Worm (Caenorhabditis elegans) whole organism, dauer: Measurements from ENCODE around the gene rnh-1.1.

Experiments used
- unc-62 ChIP-seq: sonication (generic microtip); optimal IDR thresholded peaks from 2 replicates; lab custom pipeline; 2017; ENCODE audit warnings: missing biosample characterization, missing genetic modification reagents, missing genetic modification characterization

The rnh-1.1 gene

ce11 chrII:7562616-7563015 is 37.1 kb downstream of the rnh-1.1 start:
- TF ChIP-seq unc-62 (GFP tag; lab: Kevin White, UChicago) = no peak

ce11 chrII:7570305-7570704 is 44.8 kb downstream of the rnh-1.1 start, which contains the start of gene F35D2.3:
TSS of gene F35D2.3 (plus strand) at chrII:7570605.
- no peak for TF ChIP-seq unc-62 (GFP tag; lab: Kevin White, UChicago)

ce11 chrII:7570820-7571219 is 45.3 kb downstream of the rnh-1.1 start:
- TF ChIP-seq unc-62 (GFP tag; lab: Kevin White, UChicago) = no peak

- TF ChIP-seq unc-62 (GFP tag; lab: Kevin White, UChicago) = no peak
These were observed 48.6 kb downstream of the rnh-1.1 start, which contains the start of gene F35D2.2 for ce11 chrII:7574143-7574542. TSS of gene F35D2.2 (plus strand) at chrII:7574443.

ce11 chrII:7575614-7576013 is 50.1 kb downstream of the rnh-1.1 start, which contains the start of gene F35D2.1:
TSS of gene F35D2.1 (plus strand) at chrII:7575914.
- TF ChIP-seq unc-62 (GFP tag; lab: Kevin White, UChicago) = no peak

ce11 chrII:7577412-7577811 is 51.9 kb downstream of the rnh-1.1 start, which contains the start of gene F35D2.6:
TSS of gene F35D2.6 (plus strand) at chrII:7577712.
- no peak for TF ChIP-seq unc-62 (GFP tag; lab: Kevin White, UChicago)
